Worm (Caenorhabditis elegans): ENCODE results near the gene gpa-10.

DNA sequence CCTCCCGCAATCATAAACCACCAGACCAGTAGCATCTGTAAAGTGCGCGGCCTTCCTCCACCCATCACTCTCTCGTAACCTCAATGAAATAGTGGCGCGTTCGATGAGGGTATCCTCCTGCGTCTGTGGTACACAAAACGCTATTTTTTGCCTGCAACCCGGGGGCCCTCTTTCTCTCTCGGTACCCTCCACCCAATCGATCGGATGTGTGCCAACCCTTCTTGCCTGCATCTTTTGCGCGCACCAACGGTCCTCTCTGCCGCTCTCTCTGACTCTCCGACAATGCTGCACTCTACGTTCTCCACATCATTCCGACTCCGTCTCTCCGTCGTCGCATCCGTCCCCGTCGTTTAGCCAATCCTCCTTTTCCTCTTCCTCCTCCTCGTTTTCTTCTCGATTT, 24.9 kb upstream of the gpa-10 start:
- TF ChIP-seq flt-1 (GFP tag; IDR thresholded peaks at IDR 0.05), result peak; percentile 67; the same call in 1 of the 2 replicates
- peak; percentile 93 for TF ChIP-seq T22C8.4 (GFP tag; IDR thresholded peaks at IDR 0.05)
